Fruit fly (Drosophila melanogaster): Measurements from ENCODE around the gene Or67a.

DNA sequence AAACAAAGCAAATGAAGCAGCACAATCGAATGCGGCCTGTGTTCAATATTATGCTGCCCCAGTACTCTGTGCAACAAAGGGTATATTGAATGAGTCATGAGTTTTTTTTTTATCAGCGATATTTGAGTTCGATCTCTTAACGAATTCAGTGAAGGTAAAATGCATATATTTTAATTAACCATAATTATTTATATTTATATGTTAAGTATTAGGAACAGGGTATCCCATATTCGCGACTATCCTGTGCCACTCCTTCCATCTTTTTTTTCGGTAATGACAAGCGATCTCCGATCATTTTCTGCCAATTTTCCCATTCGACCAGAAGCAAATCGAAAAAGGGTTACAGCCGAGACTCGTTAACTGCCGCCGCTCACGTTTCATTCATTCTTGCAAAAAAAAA lies 30.2 kb downstream of the Or67a start:
- no peak for TF ChIP-seq Hr39 (GFP tag; optimal IDR thresholded peaks at IDR 0.05)
- no peak for TF ChIP-seq dac (GFP tag; optimal IDR thresholded peaks at IDR 0.05)

All from whole organism, prepupa.